Fruit fly (Drosophila melanogaster): ENCODE measurements around the gene CG14913.

Gene CG14913

DNA sequence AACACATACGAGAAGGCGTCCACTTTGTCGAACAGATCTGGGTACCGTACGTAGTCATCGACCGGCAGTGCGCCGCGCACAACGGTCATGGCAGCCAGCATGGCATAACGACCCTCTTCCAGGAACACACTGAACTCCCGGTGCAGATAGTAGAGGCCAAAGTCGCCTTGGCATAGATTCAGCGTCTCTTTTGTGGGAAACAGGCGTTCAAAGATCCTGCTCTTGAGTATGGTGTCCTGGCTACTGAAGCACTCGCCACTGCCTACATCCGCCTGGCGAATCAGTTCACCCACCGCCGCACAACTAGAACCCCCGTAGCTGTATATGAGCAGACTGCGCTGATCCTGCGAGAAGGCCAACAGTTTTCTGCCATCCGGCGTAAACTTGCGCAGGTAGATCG lies 42.2 kb upstream of the CG14913 start:
- TF ChIP-seq Lpt (GFP tag; optimal IDR thresholded peaks at IDR 0.05), result no peak
- TF ChIP-seq Blimp-1 (GFP tag; optimal IDR thresholded peaks at IDR 0.05), result no peak
- no peak for TF ChIP-seq CG3032 (tag; optimal IDR thresholded peaks at IDR 0.05)
- no peak for TF ChIP-seq Hr38 (GFP tag; optimal IDR thresholded peaks at IDR 0.05)
- no peak for TF ChIP-seq CG8632 (GFP tag; optimal IDR thresholded peaks at IDR 0.05)
- TF ChIP-seq salr (GFP tag; optimal IDR thresholded peaks at IDR 0.05), result no peak
- TF ChIP-seq Ets21C (GFP tag; optimal IDR thresholded peaks at IDR 0.05), result no peak
- no peak for TF ChIP-seq CG11902 (GFP tag; optimal IDR thresholded peaks at IDR 0.05)
- TF ChIP-seq Sox14 (GFP tag; optimal IDR thresholded peaks at IDR 0.05), result no peak

dm6 chr2L:10975193-10975592 lies 41.6 kb upstream of the CG14913 start, which contains the start of gene abo:
Gene abo, minus strand, starts transcription at chr2L:10975293.
- TF ChIP-seq net (GFP tag; optimal IDR thresholded peaks at IDR 0.05), result no peak
- no peak for TF ChIP-seq pdm3 (GFP tag; optimal IDR thresholded peaks at IDR 0.05)

- TF ChIP-seq Sox15 (GFP tag; optimal IDR thresholded peaks at IDR 0.05) (no peak), Ets96B (tag; optimal IDR thresholded peaks at IDR 0.05) (no peak), CG6163 (GFP tag; IDR thresholded peaks at IDR 0.05) (no peak), CG3919 (GFP tag; optimal IDR thresholded peaks at IDR 0.05) (no peak), CG32006 (GFP tag; optimal IDR thresholded peaks at IDR 0.05) (no peak), lz (GFP tag; optimal IDR thresholded peaks at IDR 0.05) (no peak), vri (GFP tag; optimal IDR thresholded peaks at IDR 0.05) (peak; percentile 78), CG6276 (GFP tag; optimal IDR thresholded peaks at IDR 0.05) (no peak), CG11762 (GFP tag; optimal IDR thresholded peaks at IDR 0.05; ENCODE audit: insufficient read depth) (no peak), dac (GFP tag; optimal IDR thresholded peaks at IDR 0.05) (no peak), Hr4 (GFP tag; optimal IDR thresholded peaks at IDR 0.05) (no peak), CG7368 (GFP tag; optimal IDR thresholded peaks at IDR 0.05) (no peak), Eip78C (GFP tag) (peak; percentile 34)
These were observed 40.5 kb upstream of the CG14913 start, which contains the start of the genes ATPsynG and SCAR for dm6 chr2L:10976046-10976863. Gene ATPsynG, minus strand, starts transcription at chr2L:10976399. Gene SCAR, plus strand, starts transcription at chr2L:10976772.

DNA sequence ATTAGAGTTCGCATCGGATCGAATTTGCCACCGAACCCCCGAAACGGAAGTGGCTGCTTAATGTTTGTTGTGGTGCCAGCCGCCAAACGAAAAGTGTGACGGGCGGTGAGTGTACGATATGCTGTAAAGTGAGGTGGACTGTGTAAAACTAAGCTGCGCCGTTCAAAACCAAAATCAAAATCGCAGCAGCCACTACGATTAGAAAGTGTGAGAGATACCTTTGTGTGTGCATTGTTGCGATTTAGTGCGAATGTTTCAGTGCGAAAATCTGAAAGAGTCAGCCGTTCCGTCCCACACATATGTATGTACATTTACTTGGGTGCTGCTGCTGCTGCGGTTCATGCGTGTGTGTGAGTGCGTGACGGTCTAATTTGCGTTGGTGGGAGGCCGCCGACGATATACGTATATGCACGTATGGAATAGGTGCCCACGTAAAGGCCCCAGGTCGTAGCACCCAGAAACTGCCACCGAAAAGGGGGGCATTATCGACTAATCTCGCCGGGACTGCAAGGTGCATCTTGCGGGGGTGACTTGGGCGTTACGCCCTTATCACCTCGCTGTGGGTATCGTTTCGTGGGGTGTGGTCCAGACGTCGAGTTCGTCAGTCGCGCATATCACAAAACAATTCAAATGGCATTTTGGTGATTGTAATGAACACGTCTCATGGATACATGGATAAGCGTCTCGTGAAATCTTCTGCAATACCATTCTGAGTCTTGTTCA lies 39.8 kb upstream of the CG14913 start:
- TF ChIP-seq CG6854 (GFP tag; optimal IDR thresholded peaks at IDR 0.05) (peak; percentile 55), cyc (GFP tag; optimal IDR thresholded peaks at IDR 0.05) (no peak), CG3032 (tag; optimal IDR thresholded peaks at IDR 0.05) (no peak), Eip78C (GFP tag) (peak; percentile 34), CG3919 (GFP tag; optimal IDR thresholded peaks at IDR 0.05) (no peak), Sox14 (GFP tag; optimal IDR thresholded peaks at IDR 0.05) (no peak), CG15336 (GFP tag; IDR thresholded peaks at IDR 0.05) (no peak; the same call in 1 of the 2 replicates), CG34406 (GFP tag; optimal IDR thresholded peaks at IDR 0.05) (no peak), pdm3 (GFP tag; optimal IDR thresholded peaks at IDR 0.05) (no peak), esn (GFP tag; optimal IDR thresholded peaks at IDR 0.05) (peak; percentile 16), Eip93F (GFP tag; optimal IDR thresholded peaks at IDR 0.05) (no peak), svp (GFP tag) (no peak), CG6276 (GFP tag; optimal IDR thresholded peaks at IDR 0.05) (no peak), Sox15 (GFP tag; optimal IDR thresholded peaks at IDR 0.05) (no peak)

DNA sequence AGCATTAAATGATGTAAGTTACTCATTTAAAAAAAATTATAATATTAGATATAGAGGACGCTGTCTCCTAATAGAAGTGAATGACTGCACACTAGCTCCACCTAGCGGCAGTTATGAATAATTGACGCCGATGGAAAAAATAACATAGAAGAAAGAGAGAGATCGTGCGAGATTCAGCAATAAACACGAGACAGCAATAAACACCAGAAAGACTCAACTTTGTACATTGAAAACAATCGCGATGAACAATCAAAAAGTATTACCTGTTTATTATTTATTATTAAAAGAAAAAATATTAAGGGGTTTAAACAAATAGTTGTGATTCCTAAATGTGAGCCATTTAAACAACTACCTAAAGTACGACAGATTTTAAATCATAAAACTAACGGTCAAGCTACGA lies 30.7 kb upstream of the CG14913 start:
- TF ChIP-seq CG3032 (tag; optimal IDR thresholded peaks at IDR 0.05) (peak; percentile 5), Ets21C (GFP tag; optimal IDR thresholded peaks at IDR 0.05) (no peak), dsx (GFP tag; optimal IDR thresholded peaks at IDR 0.05; ENCODE audit: poor library complexity, severe bottlenecking) (no peak), CG7368 (GFP tag; optimal IDR thresholded peaks at IDR 0.05) (no peak), CG1621 (tag; optimal IDR thresholded peaks at IDR 0.05) (no peak), CG11294 (GFP tag; IDR thresholded peaks at IDR 0.05) (no peak), lz (GFP tag; optimal IDR thresholded peaks at IDR 0.05) (no peak), ss (GFP tag; optimal IDR thresholded peaks at IDR 0.05) (no peak), acj6 (GFP tag; optimal IDR thresholded peaks at IDR 0.05) (no peak), cyc (GFP tag; optimal IDR thresholded peaks at IDR 0.05) (no peak), eg (GFP tag; IDR thresholded peaks at IDR 0.05) (no peak; the same call in 1 of the 3 replicates), CG6792 (GFP tag; optimal IDR thresholded peaks at IDR 0.05) (no peak), Sox14 (GFP tag; optimal IDR thresholded peaks at IDR 0.05) (no peak), Eip78C (GFP tag) (peak; percentile 84), CG8119 (GFP tag; IDR thresholded peaks at IDR 0.05) (no peak), CG6808 (GFP tag; optimal IDR thresholded peaks at IDR 0.05) (no peak), CG32006 (GFP tag; optimal IDR thresholded peaks at IDR 0.05) (no peak), esn (GFP tag; optimal IDR thresholded peaks at IDR 0.05) (no peak), CG8319 (GFP tag; optimal IDR thresholded peaks at IDR 0.05) (no peak)

Measured in whole organism, prepupa.